Fruit fly (Drosophila melanogaster): ENCODE results near the gene CG12684.

Gene CG12684

dm6 chrX:4606447-4606846 is 34.7 kb upstream of the CG12684 start (continued):
- TF ChIP-seq Doc3 (GFP tag; IDR thresholded peaks at IDR 0.05; ENCODE audit: partially characterized antibody) (no peak), grn (GFP tag; optimal IDR thresholded peaks at IDR 0.05) (peak; percentile 77), CG2120 (GFP tag; optimal IDR thresholded peaks at IDR 0.05) (no peak), Ptx1 (GFP tag; IDR thresholded peaks at IDR 0.05) (0 out of 2 replicates have a peak, but pooled peaks have one; percentile 4), CG34224 (GFP tag; IDR thresholded peaks at IDR 0.05; ENCODE audit: partially characterized antibody) (no peak), gsb-n (tag; optimal IDR thresholded peaks at IDR 0.05) (no peak), Dfd (GFP tag; optimal IDR thresholded peaks at IDR 0.05) (no peak), peb (GFP tag; IDR thresholded peaks at IDR 0.05) (no peak), CG11247 (GFP tag; IDR thresholded peaks at IDR 0.05) (no peak), CG17361 (GFP tag; IDR thresholded peaks at IDR 0.05) (no peak), CG18476 (GFP tag; optimal IDR thresholded peaks at IDR 0.05) (no peak), gcm (GFP tag; optimal IDR thresholded peaks at IDR 0.05) (peak; percentile 78), CG33213 (GFP tag; optimal IDR thresholded peaks at IDR 0.05) (no peak), CG4360 (GFP tag; IDR thresholded peaks at IDR 0.05) (no peak), CG13287 (GFP tag; IDR thresholded peaks at IDR 0.05; ENCODE audit: partially characterized antibody) (no peak), E2f1 (GFP tag; IDR thresholded peaks at IDR 0.05) (no peak), Antp (GFP tag; optimal IDR thresholded peaks at IDR 0.05) (no peak), tap (tag; optimal IDR thresholded peaks at IDR 0.05) (no peak), Fer3 (tag; optimal IDR thresholded peaks at IDR 0.05) (no peak), Eip74EF (GFP tag; optimal IDR thresholded peaks at IDR 0.05) (no peak), MBD-R2 (GFP tag; IDR thresholded peaks at IDR 0.05) (no peak), toy (GFP tag; IDR thresholded peaks at IDR 0.05) (no peak), p53 (GFP tag; optimal IDR thresholded peaks at IDR 0.05) (no peak), CG16813 (GFP tag; IDR thresholded peaks at IDR 0.05; ENCODE audit: partially characterized antibody) (no peak), CG2889 (GFP tag; IDR thresholded peaks at IDR 0.05) (no peak), scrt (GFP tag; optimal IDR thresholded peaks at IDR 0.05) (no peak), CG1792 (GFP tag; optimal IDR thresholded peaks at IDR 0.05) (no peak), Gug (GFP tag; IDR thresholded peaks at IDR 0.05) (no peak), mirr (GFP tag; optimal IDR thresholded peaks at IDR 0.05) (peak; percentile 11), lab (GFP tag; optimal IDR thresholded peaks at IDR 0.05) (peak; percentile 9), CG11695 (GFP tag; IDR thresholded peaks at IDR 0.05) (no peak), tll (GFP tag; optimal IDR thresholded peaks at IDR 0.05) (no peak), BtbVII (GFP tag; optimal IDR thresholded peaks at IDR 0.05) (no peak), CG6813 (GFP tag; optimal IDR thresholded peaks at IDR 0.05) (no peak), pzg (GFP tag; optimal IDR thresholded peaks at IDR 0.05) (no peak), CG7987 (GFP tag; optimal IDR thresholded peaks at IDR 0.05) (no peak), sens (GFP tag) (peak; percentile 63), CG10267 (tag; optimal IDR thresholded peaks at IDR 0.05) (no peak), CG15011 (GFP tag; optimal IDR thresholded peaks at IDR 0.05) (no peak), Med (GFP tag) (peak; percentile 48), CG16863 (GFP tag; optimal IDR thresholded peaks at IDR 0.05) (no peak), usp (GFP tag; optimal IDR thresholded peaks at IDR 0.05) (no peak), Neu2 (GFP tag; optimal IDR thresholded peaks at IDR 0.05; ENCODE audit: borderline replicate concordance) (no peak), sug (tag; optimal IDR thresholded peaks at IDR 0.05) (peak; percentile 44), CG6175 (GFP tag; IDR thresholded peaks at IDR 0.05) (peak; percentile 33; the same call in 1 of the 3 replicates), eve (GFP tag; optimal IDR thresholded peaks at IDR 0.05) (no peak), exex (tag; optimal IDR thresholded peaks at IDR 0.05) (no peak), CG10366 (GFP tag; IDR thresholded peaks at IDR 0.05) (no peak), CG9437 (GFP tag; optimal IDR thresholded peaks at IDR 0.05) (no peak), CG15073 (GFP tag; optimal IDR thresholded peaks at IDR 0.05) (no peak), al (GFP tag; IDR thresholded peaks at IDR 0.05) (no peak)

All from whole organism, embryonic.